Fruit fly (Drosophila melanogaster) whole organism, embryonic: Measurements from ENCODE around the gene CG5071.
A peak's percentile ranks its signal among the peaks of the same experiment; 100 is the strongest.

Experiments
- Abd-B ChIP-seq: fragments of 200-800 bp; sonication (Bioruptor generic); optimal IDR thresholded peaks from 2 replicates; lab custom pipeline; 2018; ENCODE audit warnings: missing biosample characterization, mild to moderate bottlenecking, missing genetic modification characterization, moderate library complexity
- Asciz ChIP-seq: fragments of 200-800 bp; sonication (Bioruptor generic); optimal IDR thresholded peaks from 2 replicates; lab custom pipeline; 2017; ENCODE audit warnings: missing biosample characterization, mild to moderate bottlenecking, missing genetic modification characterization, missing genetic modification reagents
- Atf-2 ChIP-seq: fragments of 200-800 bp; sonication (Bioruptor generic); optimal IDR thresholded peaks from 2 replicates; lab custom pipeline; 2016; ENCODE audit warnings: missing biosample characterization, missing genetic modification characterization
- Atf3 ChIP-seq: fragments of 200-800 bp; sonication (Bioruptor generic); optimal IDR thresholded peaks from 3 replicates; lab custom pipeline; 2016; ENCODE audit warnings: missing biosample characterization, missing genetic modification characterization
- BEAF-32 ChIP-seq: fragments of 200-800 bp; sonication (Bioruptor generic); optimal IDR thresholded peaks from 3 replicates; lab custom pipeline; 2017; ENCODE audit warnings: missing biosample characterization, missing genetic modification characterization, mild to moderate bottlenecking, moderate library complexity, missing genetic modification reagents
- CG12219 ChIP-seq: fragments of 200-800 bp; sonication (Bioruptor generic); optimal IDR thresholded peaks from 3 replicates; lab custom pipeline; 2018; ENCODE audit warnings: missing biosample characterization, mild to moderate bottlenecking, missing genetic modification characterization
- CG12391 ChIP-seq: fragments of 200-800 bp; sonication (Bioruptor generic); optimal IDR thresholded peaks from 3 replicates; lab custom pipeline; 2018; ENCODE audit warnings: missing biosample characterization, mild to moderate bottlenecking, missing genetic modification characterization, moderate library complexity
- CG12942 ChIP-seq: fragments of 200-800 bp; sonication (Bioruptor generic); optimal IDR thresholded peaks from 3 replicates; lab custom pipeline; 2016; ENCODE audit warnings: missing biosample characterization, missing genetic modification characterization
- CG14667 ChIP-seq: fragments of 200-800 bp; sonication (Bioruptor generic); IDR thresholded peaks from 2 replicates; pipeline ENCODE4 v1.3.6; 2022; ENCODE audit warnings: missing biosample characterization, missing genetic modification characterization
- CG14965 ChIP-seq: fragments of 200-800 bp; sonication (Bioruptor generic); optimal IDR thresholded peaks from 2 replicates; lab custom pipeline; 2016; ENCODE audit warnings: missing biosample characterization, missing genetic modification characterization, borderline replicate concordance
- CG1603 ChIP-seq: fragments of 200-800 bp; sonication (Bioruptor generic); optimal IDR thresholded peaks from 2 replicates; lab custom pipeline; 2019; ENCODE audit warnings: missing biosample characterization, mild to moderate bottlenecking, missing genetic modification characterization, moderate library complexity
- CG16779 ChIP-seq: fragments of 200-800 bp; sonication (Bioruptor generic); IDR thresholded peaks from 2 replicates; pipeline ENCODE4 v1.3.6; 2022; ENCODE audit warnings: missing biosample characterization, missing genetic modification characterization
- CG18011 ChIP-seq: fragments of 200-800 bp; sonication (Bioruptor generic); optimal IDR thresholded peaks from 2 replicates; lab custom pipeline; 2017; ENCODE audit warnings: missing biosample characterization, missing genetic modification characterization, mild to moderate bottlenecking, moderate library complexity, missing genotype
- CG30020 ChIP-seq: fragments of 200-800 bp; optimal IDR thresholded peaks from 2 replicates; lab custom pipeline; 2019; ENCODE audit warnings: missing biosample characterization, mild to moderate bottlenecking, missing genetic modification characterization, moderate library complexity
- CG30403 ChIP-seq: fragments of 200-800 bp; sonication (Bioruptor generic); optimal IDR thresholded peaks from 3 replicates; lab custom pipeline; 2016; ENCODE audit warnings: missing biosample characterization, missing genetic modification characterization
- CG3163 ChIP-seq: fragments of 200-800 bp; sonication (Bioruptor generic); optimal IDR thresholded peaks from 3 replicates; lab custom pipeline; 2016; ENCODE audit warnings: missing biosample characterization, missing genetic modification characterization
- CG42726 ChIP-seq: fragments of 200-800 bp; sonication (Bioruptor generic); IDR thresholded peaks from 2 replicates; pipeline ENCODE4 v1.3.6; 2022; ENCODE audit warnings: missing biosample characterization, missing genetic modification characterization; ENCODE audit not compliant: partially characterized antibody
- CG43689 ChIP-seq: fragments of 200-800 bp; sonication (Bioruptor generic); IDR thresholded peaks from 2 replicates; pipeline ENCODE4 v1.3.6; 2022; ENCODE audit warnings: missing biosample characterization, missing genetic modification characterization
- CG4730 ChIP-seq: fragments of 200-800 bp; sonication (Bioruptor generic); IDR thresholded peaks from 2 replicates; pipeline ENCODE4 v1.3.6; 2022; ENCODE audit warnings: missing biosample characterization, missing genetic modification characterization
- CG5953 ChIP-seq: fragments of 200-800 bp; sonication (Bioruptor generic); IDR thresholded peaks from 2 replicates; pipeline ENCODE4 v1.3.6; 2022; ENCODE audit warnings: missing biosample characterization, missing genetic modification characterization
- CG6654 ChIP-seq: fragments of 200-800 bp; sonication (Bioruptor generic); optimal IDR thresholded peaks from 2 replicates; lab custom pipeline; 2017; ENCODE audit warnings: missing biosample characterization, mild to moderate bottlenecking, missing genetic modification characterization
- CG7786 ChIP-seq: fragments of 200-800 bp; sonication (Bioruptor generic); optimal IDR thresholded peaks from 2 replicates; lab custom pipeline; 2016; ENCODE audit warnings: missing biosample characterization, missing genetic modification characterization
- CG9215 ChIP-seq: fragments of 200-800 bp; sonication (Bioruptor generic); IDR thresholded peaks from 2 replicates; pipeline ENCODE4 v1.3.6; 2022; ENCODE audit warnings: missing biosample characterization, missing genetic modification characterization
- Dfd ChIP-seq, 2 experiments: fragments of >200 bp; optimal IDR thresholded peaks; 2 replicates each; lab custom pipeline; 2017; ENCODE audit warnings: missing biosample characterization in 2 of 2, missing genetic modification characterization in 2 of 2
- Dip3 ChIP-seq: fragments of 200-800 bp; sonication (Bioruptor generic); optimal IDR thresholded peaks from 3 replicates; lab custom pipeline; 2016; ENCODE audit warnings: missing biosample characterization, missing genetic modification characterization
- Drgx ChIP-seq: fragments of 200-800 bp; sonication (Bioruptor generic); IDR thresholded peaks from 2 replicates; pipeline ENCODE4 v1.3.6; 2022; ENCODE audit warnings: missing biosample characterization, missing genetic modification characterization
- Fer1 ChIP-seq: fragments of 200-800 bp; sonication (Bioruptor generic); optimal IDR thresholded peaks from 2 replicates; lab custom pipeline; 2017; ENCODE audit warnings: missing biosample characterization, mild to moderate bottlenecking, missing genetic modification characterization
- Fer2 ChIP-seq: fragments of 200-800 bp; sonication (Bioruptor generic); optimal IDR thresholded peaks from 2 replicates; lab custom pipeline; 2018; ENCODE audit warnings: missing biosample characterization, mild to moderate bottlenecking, missing genetic modification characterization, moderate library complexity
- HLH3B ChIP-seq: fragments of 200-800 bp; sonication (Bioruptor generic); IDR thresholded peaks from 2 replicates; pipeline ENCODE4 v1.3.6; 2022; ENCODE audit warnings: missing biosample characterization, missing genetic modification characterization
- Hr78 ChIP-seq, 2 experiments: fragments of 200-800 bp in 1 of 2; fragments of >200 bp in 1 of 2; sonication (Bioruptor generic) in 1 of 2; optimal IDR thresholded peaks; 2 replicates each; lab custom pipeline; 2017 to 2019; ENCODE audit warnings: missing biosample characterization in 2 of 2, missing genetic modification characterization in 2 of 2, mild to moderate bottlenecking in 1 of 2, moderate library complexity in 1 of 2
- Mes4 ChIP-seq: fragments of 200-800 bp; sonication (Bioruptor generic); optimal IDR thresholded peaks from 2 replicates; lab custom pipeline; 2016; ENCODE audit warnings: missing biosample characterization, missing genetic modification characterization
- Oaz ChIP-seq: fragments of 200-800 bp; sonication (Bioruptor generic); IDR thresholded peaks from 2 replicates; pipeline ENCODE4 v1.3.6; 2022; ENCODE audit warnings: missing biosample characterization, missing genetic modification characterization
- Ptx1 ChIP-seq: fragments of 200-800 bp; sonication (Bioruptor generic); IDR thresholded peaks from 2 replicates; pipeline ENCODE4 v1.3.6; 2022; ENCODE audit warnings: missing biosample characterization, missing genetic modification characterization
- Sox102F ChIP-seq: fragments of 200-800 bp; sonication (Bioruptor generic); optimal IDR thresholded peaks from 2 replicates; lab custom pipeline; 2018; ENCODE audit warnings: missing biosample characterization, mild to moderate bottlenecking, missing genetic modification characterization, moderate library complexity
- YL-1 ChIP-seq: fragments of 200-800 bp; sonication (Bioruptor generic); optimal IDR thresholded peaks from 3 replicates; lab custom pipeline; 2017; ENCODE audit warnings: missing biosample characterization, mild to moderate bottlenecking, missing genetic modification characterization
- aop ChIP-seq: fragments of 200-800 bp; sonication (Bioruptor generic); IDR thresholded peaks from 2 replicates; pipeline ENCODE4 v1.3.6; 2022; ENCODE audit warnings: missing biosample characterization, missing genetic modification characterization
- cad ChIP-seq: fragments of >200 bp; optimal IDR thresholded peaks from 2 replicates; lab custom pipeline; 2017; ENCODE audit warnings: missing biosample characterization, missing genetic modification characterization
- caup ChIP-seq: fragments of 200-800 bp; sonication (Bioruptor generic); optimal IDR thresholded peaks from 3 replicates; lab custom pipeline; 2017; ENCODE audit warnings: missing biosample characterization, mild to moderate bottlenecking, missing genetic modification characterization, moderate library complexity; ENCODE audit not compliant: severe bottlenecking
- croc ChIP-seq: fragments of 200-800 bp; sonication (Bioruptor generic); conservative IDR thresholded peaks from 3 replicates; pipeline ENCODE4 v1.3.6; 2022; ENCODE audit warnings: missing biosample characterization, missing genetic modification characterization
- dm ChIP-seq: fragments of 200-800 bp; sonication (Bioruptor generic); optimal IDR thresholded peaks from 3 replicates; lab custom pipeline; 2016; ENCODE audit warnings: missing biosample characterization, missing genetic modification characterization
- eyg ChIP-seq: fragments of 200-800 bp; sonication (Bioruptor generic); optimal IDR thresholded peaks from 3 replicates; lab custom pipeline; 2016; ENCODE audit warnings: missing biosample characterization, missing genetic modification characterization
- gce ChIP-seq: fragments of 200-800 bp; sonication (Bioruptor generic); IDR thresholded peaks from 3 replicates; pipeline ENCODE4 v1.3.6; 2022; ENCODE audit warnings: missing biosample characterization, missing genetic modification characterization
- klu ChIP-seq: fragments of 200-800 bp; sonication (Bioruptor generic); IDR thresholded peaks from 2 replicates; pipeline ENCODE4 v1.3.6; 2022; ENCODE audit warnings: missing biosample characterization, missing genetic modification characterization
- pan ChIP-seq, 4 experiments: fragments of >200 bp in 3 of 4; fragments of 200-800 bp in 1 of 4; sonication (Bioruptor generic) in 1 of 4; optimal IDR thresholded peaks in 3 of 4; IDR thresholded peaks in 1 of 4; 2 replicates each; pipeline versions ENCODE4 v1.3.6 to Lab custom; 2017 to 2022; ENCODE audit warnings: missing biosample characterization in 2 of 4, missing genetic modification characterization in 2 of 4, mixed read lengths in 1 of 4
- ranshi ChIP-seq: fragments of 200-800 bp; sonication (Bioruptor generic); IDR thresholded peaks from 2 replicates; pipeline ENCODE4 v1.3.6; 2022; ENCODE audit warnings: missing biosample characterization, missing genetic modification characterization
- rib ChIP-seq: fragments of 200-800 bp; sonication (Bioruptor generic); IDR thresholded peaks from 2 replicates; pipeline ENCODE4 v1.3.6; 2022; ENCODE audit warnings: missing biosample characterization, missing genetic modification characterization
- sima ChIP-seq: fragments of 200-800 bp; sonication (Bioruptor generic); optimal IDR thresholded peaks from 2 replicates; lab custom pipeline; 2016; ENCODE audit warnings: missing biosample characterization, missing genetic modification characterization
- slp2 ChIP-seq: fragments of 200-800 bp; sonication (Bioruptor generic); optimal IDR thresholded peaks from 2 replicates; lab custom pipeline; 2016; ENCODE audit warnings: missing biosample characterization, missing genetic modification characterization
- wdn ChIP-seq: fragments of 200-800 bp; sonication (Bioruptor generic); IDR thresholded peaks from 2 replicates; pipeline ENCODE4 v1.3.6; 2022; ENCODE audit warnings: missing biosample characterization, missing genetic modification characterization
- wek ChIP-seq: fragments of 200-800 bp; sonication (Bioruptor generic); optimal IDR thresholded peaks from 3 replicates; lab custom pipeline; 2018; ENCODE audit warnings: missing biosample characterization, mild to moderate bottlenecking, missing genetic modification characterization, moderate library complexity

CG5071 gene

DNA sequence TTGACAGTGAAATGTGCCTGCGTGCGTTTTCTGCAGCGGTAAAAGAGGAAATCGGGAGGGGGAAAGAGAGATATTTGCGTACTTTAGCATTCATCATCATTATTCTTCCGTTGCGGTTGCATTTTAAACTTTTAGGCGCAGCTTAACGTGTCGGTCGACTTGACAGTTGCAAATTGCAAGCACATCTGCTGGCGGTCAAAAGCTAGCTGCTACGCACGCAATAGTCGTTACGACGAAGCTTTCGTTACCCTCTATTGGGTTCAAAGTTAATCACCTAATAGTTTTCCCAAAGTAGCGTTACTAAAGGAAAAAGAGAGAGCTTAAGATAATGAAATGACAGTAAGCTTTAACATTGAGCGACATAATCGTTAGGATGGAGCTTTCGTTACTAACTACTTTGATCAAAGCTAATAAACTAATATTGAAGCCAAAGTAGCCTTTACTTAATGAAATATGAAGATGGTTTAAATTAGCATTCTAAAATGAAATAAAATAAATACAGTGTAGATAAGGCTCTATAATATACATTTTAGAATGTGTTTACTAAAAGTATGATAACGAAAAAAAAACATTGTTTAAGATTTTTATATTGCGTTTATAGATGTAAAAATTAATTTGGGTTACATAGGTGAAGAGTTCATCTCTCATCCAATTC lies 34.0 kb downstream of the CG5071 start (continued):
- TF ChIP-seq Dip3 (GFP tag; lab: Kevin White, UChicago) (no peak), Oaz (GFP tag; lab: Robert Waterston, UW) (no peak), caup (GFP tag; lab: Kevin White, UChicago) (no peak), CG5953 (GFP tag; lab: Robert Waterston, UW) (no peak), rib (GFP tag; lab: Robert Waterston, UW) (no peak), klu (GFP tag; lab: Robert Waterston, UW) (no peak), HLH3B (GFP tag; lab: Robert Waterston, UW) (no peak), Fer1 (peak; percentile 40), CG12219 (GFP tag; lab: Kevin White, UChicago) (no peak), eyg (GFP tag; lab: Kevin White, UChicago) (no peak), CG42726 (GFP tag; lab: Robert Waterston, UW) (no peak), slp2 (GFP tag; lab: Kevin White, UChicago) (no peak), CG9215 (no peak), CG7786 (GFP tag; lab: Kevin White, UChicago) (no peak), CG30403 (GFP tag; lab: Kevin White, UChicago) (no peak), CG30020 (tag; lab: Kevin White, UChicago) (no peak), croc (GFP tag; lab: Robert Waterston, UW) (no peak), YL-1 (no peak), Dfd (GFP tag; optimal IDR thresholded peaks at IDR 0.05; lab: Kevin White, UChicago) (no peak), wdn (GFP tag; lab: Robert Waterston, UW) (no peak), aop (no peak), CG4730 (no peak), CG16779 (no peak), CG12391 (tag; lab: Kevin White, UChicago) (no peak), Fer2 (tag; lab: Kevin White, UChicago) (no peak), CG18011 (GFP tag; lab: Kevin White, UChicago) (peak; percentile 97), Asciz (GFP tag; lab: Kevin White, UChicago) (no peak), BEAF-32 (no peak), Atf3 (GFP tag; lab: Kevin White, UChicago) (no peak), ranshi (GFP tag; lab: Robert Waterston, UW) (no peak), CG1603 (tag; lab: Kevin White, UChicago) (no peak), Mes4 (no peak), CG43689 (GFP tag; lab: Robert Waterston, UW) (no peak), CG6654 (GFP tag; lab: Kevin White, UChicago) (no peak), wek (GFP tag; lab: Kevin White, UChicago) (no peak), gce (GFP tag; lab: Robert Waterston, UW) (no peak), sima (GFP tag; lab: Kevin White, UChicago) (no peak), Ptx1 (GFP tag; lab: Robert Waterston, UW) (no peak), CG12942 (GFP tag; lab: Kevin White, UChicago) (no peak), dm (GFP tag; lab: Kevin White, UChicago) (no peak), CG3163 (peak; percentile 5), pan (optimal IDR thresholded peaks at IDR 0.05; lab: Kevin White, UChicago) (no peak), pan (GFP tag; optimal IDR thresholded peaks at IDR 0.05 in 1 of 2, IDR thresholded peaks at IDR 0.05 in 1 of 2) (no peak), Hr78 (GFP tag; optimal IDR thresholded peaks at IDR 0.05; lab: Kevin White, UChicago) (peak in 1 of 2 experiments; percentile 99), Abd-B (GFP tag; lab: Kevin White, UChicago) (peak; percentile 61), cad (GFP tag; lab: Kevin White, UChicago) (no peak), CG14965 (no peak), Atf-2 (no peak), Sox102F (GFP tag; lab: Kevin White, UChicago) (no peak), CG14667 (GFP tag; lab: Robert Waterston, UW) (no peak), Drgx (GFP tag; lab: Robert Waterston, UW) (peak; percentile 42; the same call in 1 of the 2 replicates)
